Fruit fly (Drosophila melanogaster): Measurements from ENCODE around the gene Tm2.

Tm2 gene

DNA sequence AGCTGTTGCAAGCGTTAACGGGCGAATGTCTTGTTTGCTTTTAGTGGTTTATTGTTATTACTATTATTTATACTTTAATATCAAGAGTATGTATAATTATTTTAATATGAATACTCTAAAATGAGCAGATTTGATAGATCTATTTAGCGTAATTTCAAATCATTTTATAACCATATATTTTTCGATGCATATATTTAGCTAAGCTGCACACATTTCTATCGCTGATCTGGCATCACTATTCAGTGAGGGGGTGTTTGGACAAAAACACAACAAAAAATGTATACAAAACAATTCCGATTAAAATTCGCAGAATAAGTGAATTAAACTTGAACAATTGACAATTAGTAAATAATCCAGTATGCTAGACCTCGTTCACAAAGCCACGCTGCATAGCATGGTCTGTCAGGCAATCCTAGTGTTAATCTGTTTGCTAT is 41.0 kb downstream of the Tm2 start, which contains the start of the genes Trs33 and Tmtc4 (continued):
- TF ChIP-seq nerfin-1 (tag; optimal IDR thresholded peaks at IDR 0.05) (peak; percentile 46), CG32532 (GFP tag; IDR thresholded peaks at IDR 0.05) (peak; percentile 19; the same call in 1 of the 2 replicates), D19B (GFP tag; optimal IDR thresholded peaks at IDR 0.05) (no peak), CG17612 (GFP tag; IDR thresholded peaks at IDR 0.05) (no peak), CG17829 (tag; optimal IDR thresholded peaks at IDR 0.05) (peak; percentile 65), sc (optimal IDR thresholded peaks at IDR 0.05) (no peak), sc (GFP tag; optimal IDR thresholded peaks at IDR 0.05) (no peak), CG4854 (GFP tag; optimal IDR thresholded peaks at IDR 0.05) (no peak), CG12659 (GFP tag; optimal IDR thresholded peaks at IDR 0.05) (peak; percentile 61), tap (tag; optimal IDR thresholded peaks at IDR 0.05) (no peak), insv (GFP tag; optimal IDR thresholded peaks at IDR 0.05) (peak in 1 of 2 experiments; percentile 2), CG14441 (GFP tag; IDR thresholded peaks at IDR 0.05) (no peak), pita (GFP tag; optimal IDR thresholded peaks at IDR 0.05) (no peak), CG13894 (tag; optimal IDR thresholded peaks at IDR 0.05) (no peak), CG16815 (GFP tag; optimal IDR thresholded peaks at IDR 0.05) (no peak), CG2889 (GFP tag; IDR thresholded peaks at IDR 0.05) (no peak), dmrt11E (tag; optimal IDR thresholded peaks at IDR 0.05) (peak; percentile 28), pfk (GFP tag; optimal IDR thresholded peaks at IDR 0.05) (no peak), Hr39 (optimal IDR thresholded peaks at IDR 0.05) (no peak), cas (GFP tag; IDR thresholded peaks at IDR 0.05) (no peak), CG30431 (GFP tag; optimal IDR thresholded peaks at IDR 0.05) (no peak), ap (GFP tag; IDR thresholded peaks at IDR 0.05) (no peak), bcd (GFP tag; optimal IDR thresholded peaks at IDR 0.05) (peak; percentile 26), CG1602 (GFP tag; optimal IDR thresholded peaks at IDR 0.05) (peak; percentile 15), NfI (GFP tag; optimal IDR thresholded peaks at IDR 0.05) (peak; percentile 3), fd102C (GFP tag; optimal IDR thresholded peaks at IDR 0.05) (no peak), CG10431 (GFP tag; optimal IDR thresholded peaks at IDR 0.05) (peak; percentile 3), kni (GFP tag; optimal IDR thresholded peaks at IDR 0.05) (peak; percentile 99), wor (GFP tag; IDR thresholded peaks at IDR 0.05) (no peak), Sin3A (optimal IDR thresholded peaks at IDR 0.05) (no peak), CG10366 (GFP tag; IDR thresholded peaks at IDR 0.05) (no peak), chn (GFP tag; optimal IDR thresholded peaks at IDR 0.05) (no peak), Hr3 (GFP tag; optimal IDR thresholded peaks at IDR 0.05) (peak; percentile 44), CG31441 (GFP tag; IDR thresholded peaks at IDR 0.05) (peak; percentile 49; the same call in 1 of the 2 replicates), CG15479 (GFP tag; optimal IDR thresholded peaks at IDR 0.05) (no peak), CG12744 (GFP tag; optimal IDR thresholded peaks at IDR 0.05) (no peak), CG11696 (GFP tag; IDR thresholded peaks at IDR 0.05) (no peak), CG11695 (GFP tag; IDR thresholded peaks at IDR 0.05) (no peak), Dref (GFP tag; IDR thresholded peaks at IDR 0.05) (no peak), CG2712 (tag; optimal IDR thresholded peaks at IDR 0.05) (peak; percentile 66), Jarid2 (GFP tag; optimal IDR thresholded peaks at IDR 0.05) (no peak), CG5180 (GFP tag; optimal IDR thresholded peaks at IDR 0.05) (peak; percentile 70), Six4 (GFP tag; optimal IDR thresholded peaks at IDR 0.05) (no peak), CG18619 (GFP tag; optimal IDR thresholded peaks at IDR 0.05) (no peak), Sox100B (GFP tag; optimal IDR thresholded peaks at IDR 0.05) (no peak), CG6272 (GFP tag; IDR thresholded peaks at IDR 0.05) (no peak), CG3281 (GFP tag; optimal IDR thresholded peaks at IDR 0.05) (peak; percentile 18), bigmax (GFP tag; optimal IDR thresholded peaks at IDR 0.05) (no peak), jigr1 (GFP tag; IDR thresholded peaks at IDR 0.05) (no peak), CG16863 (GFP tag; optimal IDR thresholded peaks at IDR 0.05) (no peak), her (GFP tag; optimal IDR thresholded peaks at IDR 0.05) (no peak), CG30403 (GFP tag; optimal IDR thresholded peaks at IDR 0.05) (peak; percentile 42), CG12236 (GFP tag; optimal IDR thresholded peaks at IDR 0.05) (no peak)
